Worm (Caenorhabditis elegans): ENCODE measurements around the gene srbc-45.

srbc-45 gene

ce11 chrV:12786340-12786739 lies 17.0 kb upstream of the srbc-45 start:
- no peak for TF ChIP-seq nhr-28 (tag; optimal IDR thresholded peaks at IDR 0.05)
- no peak for TF ChIP-seq ceh-43 (GFP tag; optimal IDR thresholded peaks at IDR 0.05)
- no peak for TF ChIP-seq M03D4.4 (tag; optimal IDR thresholded peaks at IDR 0.05)

DNA sequence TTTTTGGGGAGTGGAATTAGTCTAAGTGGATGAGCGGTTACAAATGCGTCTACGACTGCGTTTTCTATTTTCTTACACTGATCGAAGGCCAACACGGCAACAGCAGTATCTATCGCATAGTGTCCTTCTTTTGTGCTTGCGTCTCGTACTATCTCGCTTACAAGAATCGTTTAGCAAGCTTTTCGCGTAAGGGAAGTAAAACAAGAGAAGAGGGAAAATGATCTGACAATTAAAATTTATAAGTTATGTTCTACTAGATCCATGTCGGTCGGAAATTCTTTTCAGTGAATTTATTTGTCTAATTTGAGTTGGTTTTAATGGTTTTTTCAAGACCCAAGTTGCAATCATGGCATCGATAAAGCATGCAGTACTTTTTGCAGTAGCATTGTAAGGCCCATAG lies 16.3 kb upstream of the srbc-45 start, which contains the start of gene fkb-4:
Gene fkb-4 (minus strand): TSS at position 101 of the 400 bp plus-strand sequence.
- TF ChIP-seq lin-32 (GFP tag; optimal IDR thresholded peaks at IDR 0.05) (no peak), nhr-2 (tag; optimal IDR thresholded peaks at IDR 0.05) (no peak), M03D4.4 (tag; optimal IDR thresholded peaks at IDR 0.05) (no peak), bed-3 (GFP tag; optimal IDR thresholded peaks at IDR 0.05) (no peak), sptf-1 (tag; optimal IDR thresholded peaks at IDR 0.05) (no peak), blmp-1 (tag; optimal IDR thresholded peaks at IDR 0.05) (no peak), snpc-4 (tag; optimal IDR thresholded peaks at IDR 0.05) (no peak), mls-2 (tag; optimal IDR thresholded peaks at IDR 0.05) (no peak), zip-8 (tag; optimal IDR thresholded peaks at IDR 0.05) (no peak)

DNA sequence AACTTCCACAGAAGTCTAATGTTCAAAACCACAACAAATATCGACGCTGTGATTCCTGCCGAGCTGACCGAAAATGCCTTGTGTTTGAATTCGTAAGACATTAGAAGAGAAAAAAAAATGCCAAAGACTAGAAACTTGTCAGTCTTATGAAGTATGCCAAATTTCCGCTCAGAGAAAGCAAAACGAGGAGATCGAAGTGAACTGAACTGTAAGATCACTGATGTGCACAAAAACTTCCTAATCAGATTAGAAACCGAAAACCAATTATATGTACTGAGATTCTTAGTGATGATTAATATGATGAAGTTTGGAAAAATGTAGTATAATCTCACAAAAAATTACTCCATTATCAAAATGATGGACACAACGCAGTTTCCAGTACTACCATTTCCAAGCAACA lies 14.9 kb upstream of the srbc-45 start, which contains the start of gene srbc-44:
Gene srbc-44 (minus strand): TSS at position 101 of the 400 bp plus-strand sequence.
- TF ChIP-seq nhr-76 (tag; optimal IDR thresholded peaks at IDR 0.05), result no peak
- TF ChIP-seq mls-2 (tag; optimal IDR thresholded peaks at IDR 0.05), result no peak
- no peak for TF ChIP-seq elt-1 (tag; optimal IDR thresholded peaks at IDR 0.05; ENCODE audit: borderline replicate concordance, insufficient read depth)
- no peak for TF ChIP-seq blmp-1 (tag; optimal IDR thresholded peaks at IDR 0.05)
- no peak for TF ChIP-seq pha-4 (tag; optimal IDR thresholded peaks at IDR 0.05)
- no peak for TF ChIP-seq lsy-2 (tag; optimal IDR thresholded peaks at IDR 0.05)
- TF ChIP-seq zip-8 (tag; optimal IDR thresholded peaks at IDR 0.05), result no peak
- no peak for TF ChIP-seq nhr-28 (tag; optimal IDR thresholded peaks at IDR 0.05)
- no peak for TF ChIP-seq mep-1 (tag; optimal IDR thresholded peaks at IDR 0.05)
- no peak for TF ChIP-seq lin-13 (tag; optimal IDR thresholded peaks at IDR 0.05)
- no peak for TF ChIP-seq ceh-43 (GFP tag; optimal IDR thresholded peaks at IDR 0.05)
- no peak for TF ChIP-seq sptf-1 (tag; optimal IDR thresholded peaks at IDR 0.05)

- TF ChIP-seq tbx-8 (GFP tag; optimal IDR thresholded peaks at IDR 0.05) (no peak), elt-3 (tag; optimal IDR thresholded peaks at IDR 0.05) (no peak), mep-1 (tag; optimal IDR thresholded peaks at IDR 0.05) (no peak), cnd-1 (tag; optimal IDR thresholded peaks at IDR 0.05) (no peak), ceh-43 (GFP tag; optimal IDR thresholded peaks at IDR 0.05) (no peak), M03D4.4 (tag; optimal IDR thresholded peaks at IDR 0.05) (no peak), zip-8 (tag; optimal IDR thresholded peaks at IDR 0.05) (no peak)
Observed at ce11 chrV:12790188-12790587, 13.2 kb upstream of the srbc-45 start, which contains the start of gene srbc-43. srbc-43 (minus strand) TSS chrV:12790518.

DNA sequence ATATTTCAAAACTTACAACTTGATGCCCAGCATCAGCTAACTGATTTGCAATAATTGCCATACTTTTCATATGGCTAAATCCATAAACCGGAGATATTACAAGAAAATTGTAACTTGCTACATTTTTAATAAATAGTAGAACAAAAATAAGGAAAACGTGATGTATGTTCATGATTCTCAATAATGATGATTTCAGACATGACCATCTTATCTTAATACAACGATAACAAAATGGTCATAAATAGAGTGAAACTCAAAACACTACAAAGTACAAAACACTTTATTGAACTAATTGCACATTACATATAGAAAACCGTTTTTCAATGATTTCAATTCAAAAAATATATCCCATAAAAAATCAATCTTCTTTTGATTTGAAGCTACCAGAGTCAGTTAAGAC lies 10.6 kb upstream of the srbc-45 start, which contains the start of gene ugt-5:
Gene ugt-5 (minus strand): TSS at position 214 of the 400 bp plus-strand sequence.
- TF ChIP-seq zip-8 (tag; optimal IDR thresholded peaks at IDR 0.05) (no peak), unc-120 (tag; optimal IDR thresholded peaks at IDR 0.05; ENCODE audit: poor library complexity, severe bottlenecking) (no peak), flh-1 (GFP tag; optimal IDR thresholded peaks at IDR 0.05) (no peak), nhr-2 (tag; optimal IDR thresholded peaks at IDR 0.05) (no peak)

DNA sequence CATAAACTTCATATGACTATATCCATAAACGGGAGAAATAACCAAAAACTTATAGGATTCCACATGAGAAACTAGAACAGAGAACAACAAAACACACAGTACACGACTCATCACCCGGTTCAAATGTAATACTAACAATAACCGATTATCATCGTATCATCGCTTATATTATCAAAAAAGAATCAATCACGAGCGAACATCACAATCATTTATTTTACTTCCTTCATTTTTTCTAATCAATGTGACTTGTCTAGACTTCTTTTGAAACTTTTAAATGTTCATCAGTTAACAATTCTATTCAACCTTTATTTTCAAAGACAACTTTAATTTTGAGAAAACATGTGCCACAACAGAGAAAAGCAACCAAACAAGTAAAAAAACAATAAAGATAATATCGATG lies 8.2 kb upstream of the srbc-45 start, which contains the start of gene ugt-4:
Gene ugt-4 (minus strand): TSS at position 141 of the 400 bp plus-strand sequence.
- TF ChIP-seq nhr-12 (tag; optimal IDR thresholded peaks at IDR 0.05), result no peak
- TF ChIP-seq lin-13 (tag; optimal IDR thresholded peaks at IDR 0.05), result no peak

ce11 chrV:12795927-12796326 lies 7.4 kb upstream of the srbc-45 start:
- TF ChIP-seq elt-1 (tag; optimal IDR thresholded peaks at IDR 0.05; ENCODE audit: borderline replicate concordance, insufficient read depth) (no peak), lin-32 (GFP tag; optimal IDR thresholded peaks at IDR 0.05) (no peak), pha-4 (tag; optimal IDR thresholded peaks at IDR 0.05) (no peak), bed-3 (GFP tag; optimal IDR thresholded peaks at IDR 0.05) (no peak), lin-13 (tag; optimal IDR thresholded peaks at IDR 0.05) (no peak), M03D4.4 (tag; optimal IDR thresholded peaks at IDR 0.05) (no peak), ceh-83 (GFP tag; optimal IDR thresholded peaks at IDR 0.05) (no peak), nhr-237 (tag; optimal IDR thresholded peaks at IDR 0.05) (no peak), sem-2 (GFP tag; optimal IDR thresholded peaks at IDR 0.05) (no peak), ztf-11 (tag; optimal IDR thresholded peaks at IDR 0.05) (no peak), elt-3 (tag; optimal IDR thresholded peaks at IDR 0.05) (no peak), lsy-2 (tag; optimal IDR thresholded peaks at IDR 0.05) (no peak), cnd-1 (tag; optimal IDR thresholded peaks at IDR 0.05) (no peak), unc-39 (tag; optimal IDR thresholded peaks at IDR 0.05) (no peak), ces-1 (GFP tag; optimal IDR thresholded peaks at IDR 0.05) (no peak), ceh-39 (tag; optimal IDR thresholded peaks at IDR 0.05) (no peak), hlh-1 (tag; optimal IDR thresholded peaks at IDR 0.05) (no peak), nhr-12 (tag; optimal IDR thresholded peaks at IDR 0.05) (no peak)

Measured in whole organism, mixed stage, embryonic.